Fruit fly (Drosophila melanogaster): ENCODE data around the gene CG31248.

The CG31248 gene

DNA sequence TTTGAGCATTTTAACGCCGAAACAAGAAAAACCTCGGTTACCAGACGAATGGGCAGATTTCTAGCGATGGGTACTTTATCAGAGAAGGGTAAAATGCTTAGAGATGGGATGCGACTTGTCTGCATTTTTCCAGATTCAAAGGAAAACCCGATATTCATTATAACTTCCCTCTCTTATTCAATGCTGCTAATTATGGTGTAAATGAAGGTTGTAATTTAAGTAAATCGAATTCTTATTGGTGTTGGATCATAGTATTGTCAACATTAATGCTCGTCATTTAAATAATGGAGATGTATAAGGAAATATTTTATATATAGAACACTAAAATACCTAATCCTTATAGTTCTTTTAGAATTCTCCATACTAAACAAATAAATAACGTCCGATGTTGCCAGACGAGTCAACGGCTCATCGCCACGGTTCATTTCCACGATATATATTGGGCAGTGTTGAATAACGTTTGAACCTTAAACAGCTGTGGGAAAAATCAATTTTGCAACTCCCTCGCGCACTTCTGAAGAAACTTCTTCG, 4.9 kb upstream of the CG31248 start, which contains the start of the genes Alh and CG10098 (continued):
- peak; percentile 22 for TF ChIP-seq gcm (GFP tag; optimal IDR thresholded peaks at IDR 0.05)
- peak; percentile 64 for TF ChIP-seq CG10431 (GFP tag; optimal IDR thresholded peaks at IDR 0.05)
- peak; percentile 74 for TF ChIP-seq CG10209 (GFP tag; optimal IDR thresholded peaks at IDR 0.05)
- no peak for TF ChIP-seq CG10565 (GFP tag; optimal IDR thresholded peaks at IDR 0.05)
- peak; percentile 58 for TF ChIP-seq her (GFP tag; optimal IDR thresholded peaks at IDR 0.05)
- peak; percentile 41 for TF ChIP-seq pita (GFP tag; optimal IDR thresholded peaks at IDR 0.05)
- TF ChIP-seq mld (GFP tag; IDR thresholded peaks at IDR 0.05; ENCODE audit: partially characterized antibody): no peak; the same call in 2 of the 3 replicates
- peak; percentile 78 for TF ChIP-seq CG18262 (tag; optimal IDR thresholded peaks at IDR 0.05)
- TF ChIP-seq dmrt11E (tag; optimal IDR thresholded peaks at IDR 0.05): peak; percentile 77
- peak; percentile 89 for TF ChIP-seq nmo (GFP tag; optimal IDR thresholded peaks at IDR 0.05)
- TF ChIP-seq Dbx (GFP tag; IDR thresholded peaks at IDR 0.05): peak; percentile 90
- TF ChIP-seq CG12942 (GFP tag; optimal IDR thresholded peaks at IDR 0.05): peak; percentile 89
- TF ChIP-seq luna (GFP tag; optimal IDR thresholded peaks at IDR 0.05): peak; percentile 86
- TF ChIP-seq CG6854 (GFP tag; optimal IDR thresholded peaks at IDR 0.05): no peak
- peak; percentile 55; the same call in 1 of the 2 replicates for TF ChIP-seq CG42726 (GFP tag; IDR thresholded peaks at IDR 0.05; ENCODE audit: partially characterized antibody)
- TF ChIP-seq CG11695 (GFP tag; IDR thresholded peaks at IDR 0.05): no peak
- TF ChIP-seq nerfin-1 (tag; optimal IDR thresholded peaks at IDR 0.05): no peak
- peak; percentile 54 for TF ChIP-seq cwo (GFP tag; optimal IDR thresholded peaks at IDR 0.05)
- TF ChIP-seq Ravus (GFP tag; IDR thresholded peaks at IDR 0.05): peak; percentile 52
- peak; percentile 63 for TF ChIP-seq Blimp-1 (GFP tag; optimal IDR thresholded peaks at IDR 0.05)
- peak; percentile 69 for TF ChIP-seq CG7556 (GFP tag; optimal IDR thresholded peaks at IDR 0.05)
- no peak for TF ChIP-seq D (optimal IDR thresholded peaks at IDR 0.05)
- TF ChIP-seq D (GFP tag; optimal IDR thresholded peaks at IDR 0.05): peak; percentile 77
- peak; percentile 56 for TF ChIP-seq CG12299 (tag; optimal IDR thresholded peaks at IDR 0.05)
- peak; percentile 48 for TF ChIP-seq CG34376 (GFP tag; optimal IDR thresholded peaks at IDR 0.05)
- peak; percentile 82 for TF ChIP-seq CG15514 (GFP tag; optimal IDR thresholded peaks at IDR 0.05)
- peak; percentile 85 for TF ChIP-seq Dll (GFP tag; IDR thresholded peaks at IDR 0.05; ENCODE audit: partially characterized antibody)
- TF ChIP-seq crp (GFP tag; optimal IDR thresholded peaks at IDR 0.05): peak; percentile 83 to 94
- peak; percentile 75 for TF ChIP-seq Hmx (GFP tag; optimal IDR thresholded peaks at IDR 0.05)
- peak; percentile 82 for TF ChIP-seq NfI (GFP tag; optimal IDR thresholded peaks at IDR 0.05)
- TF ChIP-seq Mad (GFP tag; optimal IDR thresholded peaks at IDR 0.05): peak; percentile 73
- TF ChIP-seq Hr3 (GFP tag; optimal IDR thresholded peaks at IDR 0.05): peak; percentile 88
- TF ChIP-seq sima (GFP tag; optimal IDR thresholded peaks at IDR 0.05): no peak
- peak; percentile 69 for TF ChIP-seq eyg (GFP tag; optimal IDR thresholded peaks at IDR 0.05)
- TF ChIP-seq tap (tag; optimal IDR thresholded peaks at IDR 0.05): peak; percentile 59
- peak; percentile 69 for TF ChIP-seq H2.0 (GFP tag; IDR thresholded peaks at IDR 0.05)
- TF ChIP-seq CG17186 (GFP tag; optimal IDR thresholded peaks at IDR 0.05): peak; percentile 14
- peak; percentile 91 for TF ChIP-seq Dip3 (GFP tag; optimal IDR thresholded peaks at IDR 0.05)
- TF ChIP-seq CG8478 (optimal IDR thresholded peaks at IDR 0.05): peak; percentile 80
- peak; percentile 77 for TF ChIP-seq Fer3 (tag; optimal IDR thresholded peaks at IDR 0.05)
- TF ChIP-seq p53 (GFP tag; optimal IDR thresholded peaks at IDR 0.05): peak; percentile 50
- peak; percentile 32; the same call in 1 of the 2 replicates for TF ChIP-seq stc (GFP tag; IDR thresholded peaks at IDR 0.05)
- TF ChIP-seq corto (GFP tag; optimal IDR thresholded peaks at IDR 0.05): peak; percentile 35
- no peak for TF ChIP-seq CkIIα-i1 (GFP tag; IDR thresholded peaks at IDR 0.05)
- TF ChIP-seq pros (GFP tag; optimal IDR thresholded peaks at IDR 0.05): no peak
- peak; percentile 80 for TF ChIP-seq CG11504 (tag; optimal IDR thresholded peaks at IDR 0.05)
- TF ChIP-seq CG15696 (tag; optimal IDR thresholded peaks at IDR 0.05): peak; percentile 87
- TF ChIP-seq Neu2 (GFP tag; optimal IDR thresholded peaks at IDR 0.05; ENCODE audit: borderline replicate concordance): no peak
- TF ChIP-seq CG8359 (GFP tag; optimal IDR thresholded peaks at IDR 0.05; ENCODE audit: borderline replicate concordance): no peak

Measured in whole organism, embryonic.